Fruit fly (Drosophila melanogaster) whole organism, prepupa: ENCODE results near the gene CG10137.

Experiments
- Blimp-1 ChIP-seq: fragments of 200-800 bp; sonication (Bioruptor generic); optimal IDR thresholded peaks from 3 replicates; lab custom pipeline; 2017; ENCODE audit warnings: missing biosample characterization, missing genetic modification characterization, mild to moderate bottlenecking, moderate library complexity, missing genetic modification reagents
- CG10631 ChIP-seq: fragments of 200-800 bp; sonication (Bioruptor generic); optimal IDR thresholded peaks from 2 replicates; lab custom pipeline; 2016; ENCODE audit warnings: missing biosample characterization, missing genetic modification characterization
- CG10669 ChIP-seq: fragments of 200-800 bp; sonication (Bioruptor generic); optimal IDR thresholded peaks from 3 replicates; lab custom pipeline; 2018; ENCODE audit warnings: missing biosample characterization, mild to moderate bottlenecking, missing genetic modification characterization, moderate library complexity
- CG11294 ChIP-seq: fragments of 200-800 bp; sonication (Bioruptor generic); IDR thresholded peaks from 2 replicates; pipeline ENCODE4 v1.3.6; 2022; ENCODE audit warnings: missing biosample characterization, missing genetic modification characterization
- CG11762 ChIP-seq: fragments of 200-800 bp; sonication (Bioruptor generic); optimal IDR thresholded peaks from 3 replicates; lab custom pipeline; 2016; ENCODE audit warnings: missing biosample characterization, missing genetic modification characterization; ENCODE audit not compliant: insufficient read depth
- CG11902 ChIP-seq: fragments of 200-800 bp; sonication (Bioruptor generic); optimal IDR thresholded peaks from 3 replicates; lab custom pipeline; 2016; ENCODE audit warnings: missing biosample characterization, missing genetic modification characterization
- CG1621 ChIP-seq: fragments of 200-800 bp; sonication (Bioruptor generic); optimal IDR thresholded peaks from 3 replicates; lab custom pipeline; 2018; ENCODE audit warnings: missing biosample characterization, mild to moderate bottlenecking, missing genetic modification characterization
- CG31627 ChIP-seq: fragments of 200-800 bp; sonication (Bioruptor generic); optimal IDR thresholded peaks from 3 replicates; lab custom pipeline; 2016; ENCODE audit warnings: missing biosample characterization, missing genetic modification characterization
- CG3919 ChIP-seq: fragments of 200-800 bp; sonication (Bioruptor generic); optimal IDR thresholded peaks from 3 replicates; lab custom pipeline; 2016; ENCODE audit warnings: missing biosample characterization, missing genetic modification characterization
- CG4318 ChIP-seq: fragments of 200-800 bp; sonication (Bioruptor generic); optimal IDR thresholded peaks from 3 replicates; lab custom pipeline; 2017; ENCODE audit warnings: missing biosample characterization, mild to moderate bottlenecking, missing genetic modification characterization
- CG6276 ChIP-seq: fragments of 200-800 bp; sonication (Bioruptor generic); optimal IDR thresholded peaks from 2 replicates; lab custom pipeline; 2017; ENCODE audit warnings: missing biosample characterization, mild to moderate bottlenecking, missing genetic modification characterization
- CG6792 ChIP-seq: fragments of 200-800 bp; sonication (Bioruptor generic); optimal IDR thresholded peaks from 3 replicates; lab custom pipeline; 2016; ENCODE audit warnings: missing biosample characterization, missing genetic modification characterization
- CG7368 ChIP-seq: fragments of 200-800 bp; sonication (Bioruptor generic); optimal IDR thresholded peaks from 3 replicates; lab custom pipeline; 2016; ENCODE audit warnings: missing biosample characterization, missing genetic modification characterization
- CG8119 ChIP-seq: fragments of 200-800 bp; sonication (Bioruptor generic); IDR thresholded peaks from 3 replicates; pipeline ENCODE4 v1.3.6; 2022; ENCODE audit warnings: missing biosample characterization, missing genetic modification characterization
- CG8319 ChIP-seq: fragments of 200-800 bp; sonication (Bioruptor generic); optimal IDR thresholded peaks from 3 replicates; lab custom pipeline; 2016; ENCODE audit warnings: missing biosample characterization, missing genetic modification characterization
- CG9139 ChIP-seq: fragments of 200-800 bp; sonication (Bioruptor generic); optimal IDR thresholded peaks from 3 replicates; lab custom pipeline; 2017; ENCODE audit warnings: missing biosample characterization, mild to moderate bottlenecking, missing genetic modification characterization
- Eip75B ChIP-seq: fragments of 200-800 bp; sonication (Bioruptor generic); optimal IDR thresholded peaks from 3 replicates; lab custom pipeline; 2016; ENCODE audit warnings: missing biosample characterization, missing genetic modification characterization
- Eip78C ChIP-seq: fragments of 200-800 bp; sonication (Bioruptor generic); peaks from one replicate; lab custom pipeline; 2016; ENCODE audit warnings: missing biosample characterization, missing genetic modification characterization
- Eip93F ChIP-seq: fragments of 200-800 bp; sonication (Bioruptor generic); optimal IDR thresholded peaks from 2 replicates; lab custom pipeline; 2016; ENCODE audit warnings: missing biosample characterization, mild to moderate bottlenecking, missing genetic modification characterization
- Ets21C ChIP-seq: fragments of 200-800 bp; sonication (Bioruptor generic); optimal IDR thresholded peaks from 3 replicates; lab custom pipeline; 2016; ENCODE audit warnings: missing biosample characterization, missing genetic modification characterization
- Ets96B ChIP-seq: fragments of 200-800 bp; optimal IDR thresholded peaks from 2 replicates; lab custom pipeline; 2019; ENCODE audit warnings: missing biosample characterization, mild to moderate bottlenecking, missing genetic modification characterization, moderate library complexity
- Gug ChIP-seq: fragments of 200-800 bp; sonication (Bioruptor generic); IDR thresholded peaks from 2 replicates; pipeline ENCODE4 v1.3.6; 2022; ENCODE audit warnings: missing biosample characterization, missing genetic modification characterization
- Hr38 ChIP-seq: sonication (Bioruptor generic); optimal IDR thresholded peaks from 2 replicates; lab custom pipeline; 2016; ENCODE audit warnings: missing biosample characterization, missing genetic modification characterization
- Hr39 ChIP-seq: fragments of 200-800 bp; sonication (Bioruptor generic); optimal IDR thresholded peaks from 2 replicates; lab custom pipeline; 2016; ENCODE audit warnings: missing biosample characterization, missing genetic modification characterization
- Hr4 ChIP-seq: fragments of 200-800 bp; sonication (Bioruptor generic); optimal IDR thresholded peaks from 3 replicates; lab custom pipeline; 2016; ENCODE audit warnings: missing biosample characterization, missing genetic modification characterization
- Met ChIP-seq: fragments of 200-800 bp; sonication (Bioruptor generic); optimal IDR thresholded peaks from 3 replicates; lab custom pipeline; 2016; ENCODE audit warnings: missing biosample characterization, missing genetic modification characterization
- OdsH ChIP-seq: fragments of 200-800 bp; sonication (Bioruptor generic); optimal IDR thresholded peaks from 3 replicates; lab custom pipeline; 2016; ENCODE audit warnings: missing biosample characterization, missing genetic modification characterization
- Smox ChIP-seq: fragments of 200-800 bp; sonication (Bioruptor generic); optimal IDR thresholded peaks from 3 replicates; lab custom pipeline; 2016; ENCODE audit warnings: missing biosample characterization, missing genetic modification characterization
- Sox14 ChIP-seq: fragments of 200-800 bp; sonication (Bioruptor generic); optimal IDR thresholded peaks from 3 replicates; lab custom pipeline; 2016; ENCODE audit warnings: missing biosample characterization, missing genetic modification characterization
- Sox15 ChIP-seq: fragments of 200-800 bp; sonication (Bioruptor generic); optimal IDR thresholded peaks from 3 replicates; lab custom pipeline; 2016; ENCODE audit warnings: missing biosample characterization, missing genetic modification characterization
- achi ChIP-seq: fragments of 200-800 bp; sonication (Bioruptor generic); optimal IDR thresholded peaks from 3 replicates; lab custom pipeline; 2016; ENCODE audit warnings: missing biosample characterization, missing genetic modification characterization
- dsx ChIP-seq: fragments of 200-800 bp; optimal IDR thresholded peaks from 3 replicates; lab custom pipeline; 2019; ENCODE audit warnings: missing biosample characterization, mild to moderate bottlenecking, missing genetic modification characterization, moderate library complexity; ENCODE audit not compliant: poor library complexity, severe bottlenecking
- eg ChIP-seq: fragments of 200-800 bp; sonication (Bioruptor generic); IDR thresholded peaks from 3 replicates; pipeline ENCODE4 v1.3.6; 2022; ENCODE audit warnings: missing biosample characterization, missing genetic modification characterization
- esn ChIP-seq: fragments of 200-800 bp; sonication (Bioruptor generic); optimal IDR thresholded peaks from 2 replicates; lab custom pipeline; 2016; ENCODE audit warnings: missing biosample characterization, mild to moderate bottlenecking, missing genetic modification characterization, moderate library complexity
- fd59A ChIP-seq: fragments of 200-800 bp; sonication (Bioruptor generic); optimal IDR thresholded peaks from 2 replicates; lab custom pipeline; 2017; ENCODE audit warnings: missing biosample characterization, mild to moderate bottlenecking, missing genetic modification characterization, missing genetic modification reagents
- fd85E ChIP-seq: fragments of 200-800 bp; sonication (Bioruptor generic); optimal IDR thresholded peaks from 3 replicates; lab custom pipeline; 2016; ENCODE audit warnings: missing biosample characterization, missing genetic modification characterization
- fkh ChIP-seq: fragments of 200-800 bp; sonication (Bioruptor generic); optimal IDR thresholded peaks from 3 replicates; lab custom pipeline; 2017; ENCODE audit warnings: missing biosample characterization, mild to moderate bottlenecking, missing genetic modification characterization, moderate library complexity
- lz ChIP-seq: fragments of 200-800 bp; sonication (Bioruptor generic); optimal IDR thresholded peaks from 3 replicates; lab custom pipeline; 2016; ENCODE audit warnings: missing biosample characterization, missing genetic modification characterization
- net ChIP-seq: fragments of 200-800 bp; sonication (Bioruptor generic); optimal IDR thresholded peaks from 3 replicates; lab custom pipeline; 2016; ENCODE audit warnings: missing biosample characterization, missing genetic modification characterization
- salr ChIP-seq, 2 experiments: fragments of 200-800 bp; sonication (Bioruptor generic); optimal IDR thresholded peaks; 3 replicates each; lab custom pipeline; 2016 to 2018; ENCODE audit warnings: missing biosample characterization in 2 of 2, missing genetic modification characterization in 2 of 2, mild to moderate bottlenecking in 1 of 2
- ss ChIP-seq, 2 experiments: fragments of 200-800 bp; sonication (Bioruptor generic); optimal IDR thresholded peaks; 2 replicates in 1 of 2; 3 replicates in 1 of 2; lab custom pipeline; 2017 to 2018; ENCODE audit warnings: mild to moderate bottlenecking in 2 of 2, missing biosample characterization in 2 of 2, missing genetic modification characterization in 2 of 2, moderate library complexity in 1 of 2
- svp ChIP-seq: fragments of 200-800 bp; sonication (Bioruptor generic); peaks from one replicate; lab custom pipeline; 2016; ENCODE audit warnings: missing biosample characterization, missing genetic modification characterization
- vri ChIP-seq: fragments of 200-800 bp; sonication (Bioruptor generic); optimal IDR thresholded peaks from 3 replicates; lab custom pipeline; 2016; ENCODE audit warnings: missing biosample characterization, mild to moderate bottlenecking, missing genetic modification characterization

The CG10137 gene

dm6 chr2L:19533247-19533646 lies 6.8 kb downstream of the CG10137 start, which contains the start of gene CG33116 (continued):
- TF ChIP-seq Blimp-1 (GFP tag; lab: Kevin White, UChicago) (peak; percentile 39), CG11902 (peak; percentile 57), CG9139 (GFP tag; lab: Kevin White, UChicago) (peak; percentile 51), Gug (GFP tag; lab: Robert Waterston, UW) (peak; percentile 74), fd85E (GFP tag; lab: Kevin White, UChicago) (peak; percentile 69), CG3919 (GFP tag; lab: Kevin White, UChicago) (peak; percentile 92), Met (GFP tag; lab: Kevin White, UChicago) (peak; percentile 88), Sox15 (peak; percentile 61), Eip75B (peak; percentile 83), ss (GFP tag; optimal IDR thresholded peaks at IDR 0.05; lab: Kevin White, UChicago) (peak; percentile 56 to 75), CG10669 (GFP tag; lab: Kevin White, UChicago) (peak; percentile 82), Eip93F (peak; percentile 33), achi (peak; percentile 85), Hr4 (peak; percentile 92), fd59A (peak; percentile 70), net (GFP tag; lab: Kevin White, UChicago) (peak; percentile 86), salr (GFP tag; optimal IDR thresholded peaks at IDR 0.05; lab: Kevin White, UChicago) (peak; percentile 64 to 84), CG11294 (GFP tag; lab: Robert Waterston, UW) (peak; percentile 69), CG8119 (GFP tag; lab: Robert Waterston, UW) (peak; percentile 83), Ets96B (tag; lab: Kevin White, UChicago) (peak; percentile 73), Ets21C (GFP tag; lab: Kevin White, UChicago) (peak; percentile 64), esn (GFP tag; lab: Kevin White, UChicago) (peak; percentile 89), CG6792 (GFP tag; lab: Kevin White, UChicago) (peak; percentile 79), fkh (peak; percentile 49), Smox (GFP tag; lab: Kevin White, UChicago) (peak; percentile 81), CG10631 (GFP tag; lab: Kevin White, UChicago) (peak; percentile 74), Hr39 (GFP tag; lab: Kevin White, UChicago) (peak; percentile 83), CG31627 (GFP tag; lab: Kevin White, UChicago) (peak; percentile 87), CG6276 (GFP tag; lab: Kevin White, UChicago) (peak; percentile 85)

- TF ChIP-seq svp (GFP tag; lab: Kevin White, UChicago) = peak; percentile 26
- no peak for TF ChIP-seq CG10669 (GFP tag; lab: Kevin White, UChicago)
- TF ChIP-seq CG4318 (GFP tag; lab: Kevin White, UChicago) = no peak
- TF ChIP-seq Eip78C (GFP tag; lab: Kevin White, UChicago) = peak; percentile 5
- peak; percentile 77 for TF ChIP-seq vri (GFP tag; lab: Kevin White, UChicago)
- TF ChIP-seq, all 60 proteins: peak for 3
These were observed 8.7 kb downstream of the CG10137 start, which contains the start of gene CG31697 for dm6 chr2L:19535234-19535633. TSS of gene CG31697 (plus strand) at chr2L:19535448.

- TF ChIP-seq CG7368 (GFP tag; lab: Kevin White, UChicago) (peak; percentile 67), fd59A (peak; percentile 67), Hr38 (GFP tag; lab: Kevin White, UChicago) (no peak), CG8319 (GFP tag; lab: Kevin White, UChicago) (peak; percentile 84), Eip78C (GFP tag; lab: Kevin White, UChicago) (peak; percentile 96), fd85E (GFP tag; lab: Kevin White, UChicago) (peak; percentile 62), CG11762 (GFP tag; lab: Kevin White, UChicago) (peak; percentile 88), Ets96B (tag; lab: Kevin White, UChicago) (peak; percentile 76), eg (peak; percentile 72), CG10669 (GFP tag; lab: Kevin White, UChicago) (peak; percentile 74), ss (GFP tag; optimal IDR thresholded peaks at IDR 0.05; lab: Kevin White, UChicago) (peak; percentile 50 to 74), CG11294 (GFP tag; lab: Robert Waterston, UW) (peak; percentile 45; the same call in 1 of the 2 replicates), fkh (no peak), CG6276 (GFP tag; lab: Kevin White, UChicago) (peak; percentile 87), CG31627 (GFP tag; lab: Kevin White, UChicago) (peak; percentile 96), Met (GFP tag; lab: Kevin White, UChicago) (peak; percentile 97), OdsH (peak; percentile 89), lz (GFP tag; lab: Kevin White, UChicago) (peak; percentile 96), salr (GFP tag; optimal IDR thresholded peaks at IDR 0.05; lab: Kevin White, UChicago) (peak; percentile 24 to 89), CG8119 (GFP tag; lab: Robert Waterston, UW) (peak; percentile 91), Eip75B (peak; percentile 93), Sox14 (peak; percentile 95), CG11902 (peak; percentile 81), CG1621 (tag; lab: Kevin White, UChicago) (peak; percentile 39), dsx (GFP tag; lab: Kevin White, UChicago) (peak; percentile 69), Hr39 (GFP tag; lab: Kevin White, UChicago) (peak; percentile 96), Hr4 (peak; percentile 80), CG10631 (GFP tag; lab: Kevin White, UChicago) (peak; percentile 87)
These were observed 11.4 kb downstream of the CG10137 start, which contains the start of gene CG13082 for dm6 chr2L:19537779-19538456. TSS of gene CG13082 (plus strand) at chr2L:19538425.
